Worm (Caenorhabditis elegans): ENCODE data around the gene csb-1.

- no peak for TF ChIP-seq skn-1 (tag; optimal IDR thresholded peaks at IDR 0.05)
- no peak for TF ChIP-seq nhr-23 (tag; optimal IDR thresholded peaks at IDR 0.05)
These were observed 18.1 kb downstream of the csb-1 start, which contains the start of gene F59F4.3 for ce11 chrX:15847543-15848087.

Data from whole organism, L2 larva.